Worm (Caenorhabditis elegans) whole organism, L2 larva: ENCODE results near the gene bcat-1.
A peak's percentile ranks its signal among the peaks of the same experiment; 100 is the strongest.

Source experiments
- C34F6.9 ChIP-seq: fragments of 150-350 bp; optimal IDR thresholded peaks from 2 replicates; lab custom pipeline; 2014; ENCODE audit warnings: missing biosample characterization, missing genetic modification characterization
- F13H6.1 ChIP-seq: sonication (generic microtip); optimal IDR thresholded peaks from 2 replicates; lab custom pipeline; 2016; ENCODE audit warnings: missing genetic modification characterization, missing compliant biosample characterization
- R02D3.7 ChIP-seq: fragments of 150-350 bp; optimal IDR thresholded peaks from 2 replicates; lab custom pipeline; 2014; ENCODE audit warnings: missing biosample characterization, missing genetic modification characterization
- ZK546.5 ChIP-seq: sonication (generic microtip); optimal IDR thresholded peaks from 2 replicates; lab custom pipeline; 2017; ENCODE audit warnings: missing biosample characterization, missing genetic modification characterization
- ama-1 ChIP-seq: fragments of 150-350 bp; optimal IDR thresholded peaks from 2 replicates; lab custom pipeline; 2018; ENCODE audit warnings: inconsistent platforms
- ceh-16 ChIP-seq: fragments of 150-350 bp; optimal IDR thresholded peaks from 2 replicates; lab custom pipeline; 2014; ENCODE audit warnings: missing biosample characterization, missing genetic modification characterization
- ceh-82 ChIP-seq: fragments of 150-350 bp; optimal IDR thresholded peaks from 2 replicates; lab custom pipeline; 2014; ENCODE audit warnings: missing biosample characterization, missing genetic modification characterization
- crh-2 ChIP-seq: sonication (generic microtip); optimal IDR thresholded peaks from 2 replicates; lab custom pipeline; 2017; ENCODE audit warnings: missing biosample characterization, missing genetic modification characterization
- dmd-4 ChIP-seq: sonication (generic microtip); optimal IDR thresholded peaks from 2 replicates; lab custom pipeline; 2017; ENCODE audit warnings: missing biosample characterization, missing genetic modification characterization
- elt-1 ChIP-seq: fragments of 150-350 bp; optimal IDR thresholded peaks from 2 replicates; lab custom pipeline; 2014; ENCODE audit warnings: missing biosample characterization, missing genetic modification characterization
- elt-3 ChIP-seq: sonication (generic microtip); optimal IDR thresholded peaks from 2 replicates; lab custom pipeline; 2017; ENCODE audit warnings: missing biosample characterization, missing genetic modification characterization
- fos-1 ChIP-seq: fragments of 150-350 bp; optimal IDR thresholded peaks from 2 replicates; lab custom pipeline; 2014; ENCODE audit warnings: missing biosample characterization, missing genetic modification characterization
- lin-11 ChIP-seq: fragments of 150-350 bp; sonication (generic microtip); optimal IDR thresholded peaks from 2 replicates; lab custom pipeline; 2014; ENCODE audit warnings: missing biosample characterization, missing genetic modification characterization, inconsistent platforms, mixed read lengths
- lin-13 ChIP-seq: fragments of 150-350 bp; optimal IDR thresholded peaks from 2 replicates; lab custom pipeline; 2014; ENCODE audit warnings: missing biosample characterization, missing genetic modification reagents, missing genetic modification characterization
- lin-39 ChIP-seq: fragments of 150-350 bp; optimal IDR thresholded peaks from 2 replicates; lab custom pipeline; 2014; ENCODE audit warnings: missing biosample characterization, missing genetic modification reagents, missing genetic modification characterization
- mab-5 ChIP-seq: fragments of 150-350 bp; optimal IDR thresholded peaks from 2 replicates; lab custom pipeline; 2014; ENCODE audit warnings: missing biosample characterization, missing genetic modification characterization
- mbf-1 ChIP-seq: sonication (generic microtip); optimal IDR thresholded peaks from 2 replicates; lab custom pipeline; 2017; ENCODE audit warnings: missing biosample characterization, missing genetic modification characterization
- mdl-1 ChIP-seq, 2 experiments: fragments of 150-350 bp in 1 of 2; sonication (generic microtip) in 1 of 2; optimal IDR thresholded peaks; 2 replicates each; lab custom pipeline; 2017; ENCODE audit warnings: missing biosample characterization in 2 of 2, missing genetic modification characterization in 2 of 2
- nhr-10 ChIP-seq: sonication (generic microtip); optimal IDR thresholded peaks from 2 replicates; lab custom pipeline; 2017; ENCODE audit warnings: missing biosample characterization, missing genetic modification characterization
- nhr-11 ChIP-seq: fragments of 150-350 bp; optimal IDR thresholded peaks from 2 replicates; lab custom pipeline; 2014; ENCODE audit warnings: missing biosample characterization, missing genetic modification characterization
- nhr-129 ChIP-seq: fragments of 150-350 bp; optimal IDR thresholded peaks from 2 replicates; lab custom pipeline; 2014; ENCODE audit warnings: missing biosample characterization, missing genetic modification characterization
- nhr-21 ChIP-seq: fragments of 150-350 bp; optimal IDR thresholded peaks from 2 replicates; lab custom pipeline; 2014; ENCODE audit warnings: missing biosample characterization, missing genetic modification characterization
- nhr-23 ChIP-seq: fragments of 150-350 bp; optimal IDR thresholded peaks from 2 replicates; lab custom pipeline; 2014; ENCODE audit warnings: missing biosample characterization, missing genetic modification reagents, missing genetic modification characterization
- nhr-237 ChIP-seq: fragments of 150-350 bp; optimal IDR thresholded peaks from 2 replicates; lab custom pipeline; 2014; ENCODE audit warnings: missing biosample characterization, missing genetic modification characterization
- nhr-25 ChIP-seq: fragments of 150-350 bp; sonication (generic microtip); optimal IDR thresholded peaks from 3 replicates; lab custom pipeline; 2014; ENCODE audit warnings: missing biosample characterization, missing genetic modification characterization
- nhr-6 ChIP-seq: fragments of 150-350 bp; optimal IDR thresholded peaks from 2 replicates; lab custom pipeline; 2014; ENCODE audit warnings: missing biosample characterization, missing genetic modification characterization
- nhr-77 ChIP-seq: fragments of 150-350 bp; optimal IDR thresholded peaks from 2 replicates; lab custom pipeline; 2014; ENCODE audit warnings: missing biosample characterization, missing genetic modification characterization
- peb-1 ChIP-seq: fragments of 150-350 bp; optimal IDR thresholded peaks from 2 replicates; lab custom pipeline; 2014; ENCODE audit warnings: missing biosample characterization, missing genetic modification characterization
- sma-3 ChIP-seq: sonication (generic microtip); optimal IDR thresholded peaks from 2 replicates; lab custom pipeline; 2016; ENCODE audit warnings: missing genetic modification reagents, missing genetic modification characterization, missing compliant biosample characterization
- sma-9 ChIP-seq, 2 experiments: fragments of 150-350 bp in 1 of 2; sonication (generic microtip) in 1 of 2; optimal IDR thresholded peaks; 2 replicates each; lab custom pipeline; 2014 to 2016; ENCODE audit warnings: missing genetic modification characterization in 2 of 2, mild to moderate bottlenecking in 1 of 2, missing biosample characterization in 1 of 2, missing compliant biosample characterization in 1 of 2, missing genetic modification reagents in 1 of 2, moderate library complexity in 1 of 2
- snpc-4 ChIP-seq: fragments of 150-350 bp; optimal IDR thresholded peaks from 2 replicates; lab custom pipeline; 2014; ENCODE audit warnings: missing biosample characterization, missing genetic modification characterization
- unc-39 ChIP-seq: fragments of 150-350 bp; optimal IDR thresholded peaks from 2 replicates; lab custom pipeline; 2014; ENCODE audit warnings: missing biosample characterization, missing genetic modification characterization
- unc-55 ChIP-seq: fragments of 150-350 bp; sonication (generic microtip); optimal IDR thresholded peaks from 3 replicates; lab custom pipeline; 2014; ENCODE audit warnings: missing biosample characterization, missing genetic modification reagents, missing genetic modification characterization
- unc-62 ChIP-seq: fragments of 150-350 bp; optimal IDR thresholded peaks from 2 replicates; lab custom pipeline; 2014; ENCODE audit warnings: missing biosample characterization, missing genetic modification reagents, missing genetic modification characterization
- zag-1 ChIP-seq: fragments of 150-350 bp; optimal IDR thresholded peaks from 2 replicates; lab custom pipeline; 2014; ENCODE audit warnings: missing biosample characterization, missing genetic modification characterization
- ztf-1 ChIP-seq: fragments of 200-800 bp; sonication (Bioruptor generic); conservative IDR thresholded peaks from 2 replicates; pipeline ENCODE4 v1.3.6; 2022; ENCODE audit warnings: missing genetic modification characterization, missing compliant biosample characterization
- ztf-11 ChIP-seq: sonication (generic microtip); optimal IDR thresholded peaks from 2 replicates; lab custom pipeline; 2017; ENCODE audit warnings: missing biosample characterization, missing genetic modification characterization
- ztf-4 ChIP-seq: fragments of 150-350 bp; optimal IDR thresholded peaks from 2 replicates; lab custom pipeline; 2014; ENCODE audit warnings: missing biosample characterization, missing genetic modification characterization

The bcat-1 gene

DNA sequence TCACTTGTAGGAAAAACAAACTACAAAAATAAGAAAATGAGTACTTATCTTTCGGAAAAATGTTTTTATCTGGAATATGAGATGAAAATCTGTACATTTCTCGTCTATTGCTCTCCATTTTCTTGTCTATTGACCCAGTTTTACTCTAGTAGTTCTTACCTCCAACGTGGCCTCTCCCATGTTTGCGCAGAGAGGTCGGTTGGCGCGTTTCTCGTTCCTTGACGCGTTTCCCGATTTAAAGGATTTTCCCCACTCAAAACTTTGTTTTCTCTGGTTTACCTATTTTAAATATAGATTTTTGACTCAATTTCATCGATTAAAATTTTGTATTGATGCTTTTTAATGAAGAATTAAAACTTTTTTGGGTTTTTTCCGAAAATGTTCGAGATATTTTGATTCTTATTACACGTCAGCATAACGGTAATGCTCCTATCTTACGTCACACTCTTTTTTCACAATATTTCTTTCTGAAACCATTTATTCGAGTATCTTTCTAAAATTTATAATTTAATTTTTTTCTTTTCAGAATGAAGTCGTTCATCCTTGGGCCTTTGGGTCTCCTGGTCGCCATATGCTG lies 16.5 kb upstream of the bcat-1 start, which contains the start of gene T14G8.3 (continued):
- TF ChIP-seq mdl-1 (tag; optimal IDR thresholded peaks at IDR 0.05; lab: Kevin White, UChicago): no peak
- TF ChIP-seq mbf-1: no peak
- TF ChIP-seq ztf-11: no peak
- peak; percentile 56 for TF ChIP-seq sma-9 (GFP tag; optimal IDR thresholded peaks at IDR 0.05; lab: Kevin White, UChicago)
- no peak for TF ChIP-seq sma-9 (tag; optimal IDR thresholded peaks at IDR 0.05; lab: Kevin White, UChicago)
- TF ChIP-seq elt-3 (tag; lab: Kevin White, UChicago): no peak
- no peak for TF ChIP-seq elt-1 (tag; lab: Kevin White, UChicago)
- TF ChIP-seq nhr-23: no peak
- TF ChIP-seq, all 48 proteins: peak for 13

DNA sequence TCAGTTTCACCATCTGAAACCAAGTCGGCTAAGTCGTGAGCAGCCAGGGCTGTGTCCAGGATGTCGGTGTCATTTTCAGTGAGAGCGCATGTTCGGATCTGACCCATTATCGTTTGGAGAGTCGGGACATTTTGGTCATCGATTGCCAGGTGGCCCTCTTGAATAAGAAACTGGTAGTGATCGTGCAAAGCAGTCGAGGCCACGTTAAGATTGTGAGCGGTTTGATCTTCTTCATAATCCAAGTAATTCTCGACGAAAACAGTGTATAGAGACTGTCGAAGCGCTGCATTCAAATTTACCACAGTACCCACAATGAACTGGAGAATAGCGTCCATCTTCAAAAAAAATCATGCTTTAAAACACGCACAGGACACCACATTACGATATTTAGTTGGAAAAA lies 14.8 kb upstream of the bcat-1 start, which contains the start of gene T14G8.6:
TSS of gene T14G8.6 (minus strand) at position 338 of the 400 bp plus-strand sequence.
- no peak for TF ChIP-seq lin-13
- TF ChIP-seq ceh-16 (tag; lab: Kevin White, UChicago): no peak
- no peak for TF ChIP-seq nhr-25
- TF ChIP-seq nhr-77: no peak
- no peak for TF ChIP-seq unc-55 (GFP tag; lab: Kevin White, UChicago)
- no peak for TF ChIP-seq ama-1 (lab: Kevin White, UChicago)
- no peak for TF ChIP-seq mab-5 (tag; lab: Kevin White, UChicago)
- no peak for TF ChIP-seq nhr-10 (tag; lab: Kevin White, UChicago)
- TF ChIP-seq ztf-1 (GFP tag; lab: Robert Waterston, UW): no peak
- no peak for TF ChIP-seq F13H6.1 (tag; lab: Kevin White, UChicago)
- no peak for TF ChIP-seq nhr-6 (tag; lab: Kevin White, UChicago)
- TF ChIP-seq peb-1 (tag; lab: Kevin White, UChicago): no peak
- no peak for TF ChIP-seq nhr-129
- TF ChIP-seq zag-1 (tag; lab: Kevin White, UChicago): no peak
- TF ChIP-seq lin-11 (tag; lab: Kevin White, UChicago): no peak

DNA sequence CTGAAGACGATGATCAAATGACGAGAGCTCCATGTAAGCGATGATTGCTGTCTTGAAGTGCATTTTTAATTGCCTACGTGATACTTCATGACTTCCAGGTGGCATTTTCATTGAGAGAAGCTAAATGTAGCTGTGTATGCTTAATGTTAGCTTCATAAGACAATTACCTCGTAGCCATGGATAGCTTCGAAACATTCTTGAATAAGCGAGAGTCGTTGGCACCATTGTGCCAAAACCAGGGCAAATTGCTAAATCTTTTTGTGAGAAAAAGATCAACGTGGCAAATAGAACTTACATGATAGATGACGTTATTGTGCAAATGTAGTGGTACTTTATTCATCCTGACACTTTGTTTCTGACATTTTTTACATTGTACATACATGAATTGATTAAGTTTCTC lies 14.0 kb upstream of the bcat-1 start:
- TF ChIP-seq lin-13 (no peak), R02D3.7 (tag; lab: Kevin White, UChicago) (no peak), nhr-11 (no peak), nhr-6 (tag; lab: Kevin White, UChicago) (no peak), nhr-129 (no peak), ceh-82 (tag; lab: Kevin White, UChicago) (no peak), dmd-4 (no peak), ceh-16 (tag; lab: Kevin White, UChicago) (no peak), lin-39 (tag; lab: Kevin White, UChicago) (no peak), zag-1 (tag; lab: Kevin White, UChicago) (no peak), mab-5 (tag; lab: Kevin White, UChicago) (no peak), unc-39 (no peak), sma-3 (GFP tag; lab: Kevin White, UChicago) (no peak), nhr-237 (tag; lab: Kevin White, UChicago) (no peak), C34F6.9 (no peak)
- TF ChIP-seq, all 48 proteins: peak for 0

DNA sequence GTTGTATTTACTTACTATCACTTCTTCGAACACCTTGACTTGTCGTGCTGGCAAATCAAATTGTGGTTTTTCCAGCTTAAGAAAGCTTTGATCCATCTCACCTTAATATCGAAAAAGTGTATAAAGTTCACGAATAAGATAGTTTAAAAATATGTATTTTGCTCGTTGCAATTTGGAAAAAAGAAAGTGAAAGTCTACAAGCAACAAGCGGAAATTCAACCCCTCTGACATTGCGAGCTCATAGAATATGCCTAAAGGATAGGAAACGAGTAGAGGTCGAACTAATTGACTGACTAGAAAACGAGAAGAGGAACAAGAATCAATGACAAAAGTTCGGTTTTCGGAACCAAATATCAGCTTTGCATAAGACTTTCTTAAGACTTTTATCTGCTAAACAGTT lies 13.5 kb upstream of the bcat-1 start, which contains the start of gene T14G8.4:
TSS of gene T14G8.4 (minus strand) at position 101 of the 400 bp plus-strand sequence.
- no peak for TF ChIP-seq ama-1 (lab: Kevin White, UChicago)
- no peak for TF ChIP-seq unc-62
- TF ChIP-seq nhr-11: no peak
- TF ChIP-seq crh-2 (tag; lab: Kevin White, UChicago): no peak
- no peak for TF ChIP-seq nhr-23
- no peak for TF ChIP-seq snpc-4
- TF ChIP-seq sma-3 (GFP tag; lab: Kevin White, UChicago): no peak

DNA sequence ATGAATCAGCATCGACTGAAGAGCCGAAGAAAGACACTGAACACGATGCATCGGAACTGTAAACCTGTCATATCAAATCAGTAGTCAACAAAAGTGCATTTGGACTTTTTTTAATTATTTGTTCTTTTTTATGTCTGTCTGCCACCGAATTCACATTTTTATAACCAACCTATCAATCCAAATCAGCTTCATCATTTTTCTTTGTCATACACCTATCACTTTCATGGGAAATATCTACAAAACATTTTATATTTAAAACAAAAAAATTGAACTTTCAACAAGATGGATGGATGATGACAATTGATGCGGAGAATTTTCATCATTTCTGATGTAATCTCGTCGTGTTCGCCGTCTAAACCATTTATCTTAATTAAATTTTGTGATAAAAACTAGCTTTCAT lies 7.9 kb upstream of the bcat-1 start:
- TF ChIP-seq nhr-237 (tag; lab: Kevin White, UChicago) (no peak), unc-39 (no peak), sma-3 (GFP tag; lab: Kevin White, UChicago) (peak; percentile 14), ztf-4 (no peak), dmd-4 (no peak), C34F6.9 (no peak), fos-1 (tag; lab: Kevin White, UChicago) (peak; percentile 12), nhr-21 (no peak), ZK546.5 (tag; lab: Kevin White, UChicago) (no peak), ama-1 (lab: Kevin White, UChicago) (no peak), lin-11 (tag; lab: Kevin White, UChicago) (no peak), nhr-25 (no peak)
